Fruit fly (Drosophila melanogaster): ENCODE results near the gene cact.

The cact gene

DNA sequence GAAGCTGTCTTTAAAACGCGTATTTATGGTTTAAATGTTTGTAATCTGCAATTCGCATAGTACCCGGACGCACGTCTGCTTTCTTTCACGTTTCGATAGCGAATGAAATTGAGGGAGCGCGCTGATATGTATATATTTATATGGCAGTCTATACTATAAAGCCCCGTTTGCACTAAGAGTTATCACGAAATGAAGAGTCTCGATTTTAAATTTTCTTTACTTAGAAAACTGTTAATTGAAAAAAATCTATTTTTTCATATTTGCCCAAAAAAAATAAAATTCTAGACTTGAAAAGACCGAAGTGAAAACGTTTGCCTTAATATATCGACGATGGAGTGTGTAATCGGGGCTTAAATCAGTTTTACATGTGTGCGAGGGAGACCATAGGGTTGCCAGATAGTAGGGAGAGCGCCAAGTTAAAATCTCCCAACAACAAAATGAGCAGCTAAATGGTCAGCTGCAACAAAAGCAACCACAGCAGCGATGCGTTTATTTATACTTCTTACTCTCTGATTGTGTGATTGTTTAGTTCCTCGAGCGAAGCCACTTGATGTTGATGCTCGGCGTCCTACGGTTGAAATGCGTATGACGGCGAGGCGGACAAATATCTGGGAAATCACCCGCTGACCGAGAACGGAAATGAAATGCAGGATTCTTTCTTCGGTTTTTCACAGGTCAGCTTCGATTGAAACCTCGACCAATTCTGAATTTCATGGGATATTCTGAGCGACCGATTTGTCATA, at the start of gene cact (continued):
- TF ChIP-seq Nf-YB (GFP tag; optimal IDR thresholded peaks at IDR 0.05) (peak; percentile 82), CG6175 (GFP tag; IDR thresholded peaks at IDR 0.05) (peak; percentile 78; the same call in 1 of the 3 replicates), CG17802 (tag; optimal IDR thresholded peaks at IDR 0.05) (peak; percentile 100), CG17361 (GFP tag; IDR thresholded peaks at IDR 0.05) (peak; percentile 93), zen (tag; optimal IDR thresholded peaks at IDR 0.05) (peak; percentile 94), hb (GFP tag; IDR thresholded peaks at IDR 0.05; ENCODE audit: partially characterized antibody) (no peak), run (tag; optimal IDR thresholded peaks at IDR 0.05) (peak; percentile 89), chn (GFP tag; optimal IDR thresholded peaks at IDR 0.05) (peak; percentile 94), tap (tag; optimal IDR thresholded peaks at IDR 0.05) (peak; percentile 71), yki (optimal IDR thresholded peaks at IDR 0.05) (no peak), CG10654 (GFP tag; optimal IDR thresholded peaks at IDR 0.05) (peak; percentile 86), sisA (GFP tag; IDR thresholded peaks at IDR 0.05) (peak; percentile 88), bab2 (GFP tag; optimal IDR thresholded peaks at IDR 0.05) (peak; percentile 94), CG8359 (GFP tag; optimal IDR thresholded peaks at IDR 0.05; ENCODE audit: borderline replicate concordance) (peak; percentile 60), ERR (GFP tag; optimal IDR thresholded peaks at IDR 0.05) (peak; percentile 90), CG17359 (tag; optimal IDR thresholded peaks at IDR 0.05) (peak; percentile 94), slou (GFP tag; optimal IDR thresholded peaks at IDR 0.05) (peak; percentile 82), CG15269 (tag; optimal IDR thresholded peaks at IDR 0.05) (peak; percentile 89), CG6854 (GFP tag; optimal IDR thresholded peaks at IDR 0.05) (peak; percentile 87), Sox102F (GFP tag; optimal IDR thresholded peaks at IDR 0.05) (peak; percentile 95), CG14667 (GFP tag; IDR thresholded peaks at IDR 0.05) (no peak; the same call in 1 of the 2 replicates), CG3726 (GFP tag; IDR thresholded peaks at IDR 0.05) (peak; percentile 82; the same call in 1 of the 3 replicates), en (GFP tag; optimal IDR thresholded peaks at IDR 0.05) (peak; percentile 88), CG7556 (GFP tag; optimal IDR thresholded peaks at IDR 0.05) (peak; percentile 91), gcm2 (GFP tag; optimal IDR thresholded peaks at IDR 0.05) (peak; percentile 76), CG31441 (GFP tag; IDR thresholded peaks at IDR 0.05) (peak; percentile 87), Bteb2 (GFP tag; optimal IDR thresholded peaks at IDR 0.05) (peak; percentile 96), HLH54F (GFP tag; optimal IDR thresholded peaks at IDR 0.05) (peak; percentile 95), dati (GFP tag; IDR thresholded peaks at IDR 0.05) (no peak; the same call in 1 of the 2 replicates), CG15479 (GFP tag; optimal IDR thresholded peaks at IDR 0.05) (no peak), esg (GFP tag; conservative IDR thresholded peaks at IDR 0.05) (peak; percentile 90), CG6765 (GFP tag; optimal IDR thresholded peaks at IDR 0.05) (peak; percentile 63), CG34224 (GFP tag; IDR thresholded peaks at IDR 0.05; ENCODE audit: partially characterized antibody) (no peak), vnd (GFP tag; IDR thresholded peaks at IDR 0.05; ENCODE audit: partially characterized antibody) (peak; percentile 51; the same call in 2 of the 3 replicates), pita (GFP tag; optimal IDR thresholded peaks at IDR 0.05) (no peak), BtbVII (GFP tag; optimal IDR thresholded peaks at IDR 0.05) (peak; percentile 88), mam (GFP tag; optimal IDR thresholded peaks at IDR 0.05) (peak; percentile 95), CG13287 (GFP tag; IDR thresholded peaks at IDR 0.05; ENCODE audit: partially characterized antibody) (peak; percentile 68), E2f2 (GFP tag; IDR thresholded peaks at IDR 0.05) (peak; percentile 79), CG1832 (GFP tag; optimal IDR thresholded peaks at IDR 0.05) (no peak), CG12769 (tag; optimal IDR thresholded peaks at IDR 0.05) (peak; percentile 40), Mes4 (GFP tag; optimal IDR thresholded peaks at IDR 0.05) (peak; percentile 89), lab (GFP tag; optimal IDR thresholded peaks at IDR 0.05) (peak; percentile 95)

Measured in whole organism, embryonic.